Worm (Caenorhabditis elegans): Measurements from ENCODE around the gene F48G7.5.

- TF ChIP-seq sea-1 (GFP tag; conservative IDR thresholded peaks at IDR 0.05) (no peak), B0310.2 (tag; optimal IDR thresholded peaks at IDR 0.05) (no peak), F13C5.2 (tag; optimal IDR thresholded peaks at IDR 0.05) (no peak), ama-1 (optimal IDR thresholded peaks at IDR 0.05) (no peak), tbx-37 (GFP tag; conservative IDR thresholded peaks at IDR 0.05) (no peak), pes-1 (GFP tag; IDR thresholded peaks at IDR 0.05) (no peak), ceh-13 (GFP tag; optimal IDR thresholded peaks at IDR 0.05) (no peak), ets-7 (tag; optimal IDR thresholded peaks at IDR 0.05) (no peak), aly-1 (tag; optimal IDR thresholded peaks at IDR 0.05) (no peak)
Measured at ce11 chrV:646129-646528, 23.4 kb upstream of the F48G7.5 start, which contains the start of gene F48G7.12.
